Fruit fly (Drosophila melanogaster): ENCODE measurements around the gene CG31327.

DNA sequence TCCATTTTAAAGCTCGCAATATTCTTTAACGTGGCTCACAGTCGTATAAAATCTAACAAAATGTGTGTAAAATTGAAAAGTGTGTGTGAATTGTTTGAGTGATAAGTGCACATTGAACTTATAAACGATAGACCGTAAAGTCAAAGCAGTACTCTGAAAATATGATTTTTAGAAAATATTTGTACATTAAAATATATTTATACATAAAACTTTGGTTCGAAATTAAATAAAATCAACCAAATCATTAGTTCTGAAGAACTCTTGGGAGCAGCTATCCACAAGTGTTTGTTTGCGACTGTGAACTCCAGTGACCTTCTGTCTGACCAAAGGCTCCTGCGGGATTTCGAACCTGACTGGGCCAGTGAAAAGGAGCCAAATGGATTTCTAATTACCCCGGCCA is at the start of gene CG31327:
- TF ChIP-seq CG9948 (tag; optimal IDR thresholded peaks at IDR 0.05) (no peak), gl (tag; optimal IDR thresholded peaks at IDR 0.05) (no peak), CG10348 (GFP tag; IDR thresholded peaks at IDR 0.05) (no peak), CG32121 (GFP tag; IDR thresholded peaks at IDR 0.05) (no peak), CG12605 (GFP tag; IDR thresholded peaks at IDR 0.05) (no peak), CG4496 (GFP tag; IDR thresholded peaks at IDR 0.05) (no peak), CG17806 (tag; optimal IDR thresholded peaks at IDR 0.05) (no peak), EcR (GFP tag; optimal IDR thresholded peaks at IDR 0.05) (no peak), CG8301 (tag; optimal IDR thresholded peaks at IDR 0.05) (no peak), rn (GFP tag; IDR thresholded peaks at IDR 0.05) (no peak), CG14655 (GFP tag; optimal IDR thresholded peaks at IDR 0.05) (no peak)
